Worm (Caenorhabditis elegans) whole organism, L4 larva: ENCODE data around the gene sri-31.

Source experiments
- R02D3.7 ChIP-seq: fragments of 150-350 bp; sonication (generic microtip); optimal IDR thresholded peaks from 3 replicates; lab custom pipeline; 2014; ENCODE audit warnings: missing biosample characterization, missing genetic modification characterization
- Y105C5A.15 ChIP-seq: fragments of 200-800 bp; sonication (Bioruptor generic); IDR thresholded peaks from 2 replicates; pipeline ENCODE4 v1.3.6; 2022; ENCODE audit warnings: missing genetic modification characterization, missing compliant biosample characterization
- nhr-102 ChIP-seq: sonication (generic microtip); optimal IDR thresholded peaks from 2 replicates; lab custom pipeline; 2016; ENCODE audit warnings: mild to moderate bottlenecking, missing genetic modification characterization, moderate library complexity, missing compliant biosample characterization
- pha-4 ChIP-seq, 2 experiments: fragments of 150-350 bp in 1 of 2; fragments of 200-800 bp in 1 of 2; sonication (Bioruptor generic) in 1 of 2; IDR thresholded peaks in 1 of 2; optimal IDR thresholded peaks in 1 of 2; 2 replicates each; pipeline versions ENCODE4 v1.3.6 to Lab custom; 2014 to 2022; ENCODE audit warnings: missing genetic modification characterization in 2 of 2, missing genetic modification reagents in 2 of 2, missing biosample characterization in 1 of 2, missing compliant biosample characterization in 1 of 2
- unc-39 ChIP-seq: sonication (generic microtip); optimal IDR thresholded peaks from 2 replicates; lab custom pipeline; 2017; ENCODE audit warnings: missing biosample characterization, missing genetic modification characterization
- unc-62 ChIP-seq, 3 experiments: fragments of 150-350 bp in 1 of 3; sonication (generic microtip); optimal IDR thresholded peaks in 2 of 3; peaks in 1 of 3; 1 replicate in 1 of 3; 2 replicates in 2 of 3; lab custom pipeline; 2014 to 2017; ENCODE audit warnings: missing biosample characterization in 3 of 3, missing genetic modification characterization in 3 of 3, missing genetic modification reagents in 3 of 3, missing genotype in 1 of 3
- vab-7 ChIP-seq: fragments of 200-800 bp; sonication (Bioruptor generic); IDR thresholded peaks from 2 replicates; pipeline ENCODE4 v1.3.6; 2022; ENCODE audit warnings: missing genetic modification reagents, missing genetic modification characterization, missing compliant biosample characterization

DNA sequence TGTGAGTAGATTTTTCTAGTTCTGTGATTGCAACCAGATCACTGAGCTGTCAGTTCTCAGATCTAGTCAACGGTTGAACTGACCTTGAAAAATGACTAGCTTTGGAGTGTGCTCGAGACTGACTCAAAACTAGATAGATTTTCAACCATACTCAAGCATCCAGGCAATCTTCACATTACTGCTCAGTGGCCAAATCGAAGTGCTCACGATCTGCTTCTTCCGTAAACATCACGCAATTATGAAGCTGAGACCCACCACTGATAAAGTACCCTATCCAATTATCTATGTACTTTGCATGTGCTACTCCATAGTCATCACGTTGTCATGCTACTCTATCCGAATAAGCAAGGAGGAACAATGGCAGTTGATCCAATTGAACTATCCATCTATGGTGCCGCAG lies 529 bp downstream of the sri-31 start:
- peak in 1 of 2 experiments; percentile 94 for TF ChIP-seq unc-62 (GFP tag; optimal IDR thresholded peaks at IDR 0.05 in 1 of 2; lab: Kevin White, UChicago)
- no peak for TF ChIP-seq unc-62 (tag; optimal IDR thresholded peaks at IDR 0.05; lab: Kevin White, UChicago)
- TF ChIP-seq unc-39 = no peak
- TF ChIP-seq pha-4 (GFP tag; IDR thresholded peaks at IDR 0.05; lab: Robert Waterston, UW) = no peak
- TF ChIP-seq pha-4 (tag; optimal IDR thresholded peaks at IDR 0.05; lab: Kevin White, UChicago) = no peak
- no peak for TF ChIP-seq R02D3.7
- TF ChIP-seq nhr-102 (tag; lab: Kevin White, UChicago) = no peak
- TF ChIP-seq Y105C5A.15 (GFP tag; lab: Robert Waterston, UW) = no peak
- TF ChIP-seq vab-7 (GFP tag; lab: Robert Waterston, UW) = no peak
